Fruit fly (Drosophila melanogaster) whole organism, embryonic: ENCODE data around the gene Try29F.

Source experiments
- CG12104 ChIP-seq: fragments of 200-800 bp; sonication (Bioruptor generic); optimal IDR thresholded peaks from 3 replicates; lab custom pipeline; 2016; ENCODE audit warnings: missing biosample characterization, missing genetic modification characterization
- CG17912 ChIP-seq: fragments of 200-800 bp; sonication (Bioruptor generic); optimal IDR thresholded peaks from 2 replicates; lab custom pipeline; 2018; ENCODE audit warnings: missing biosample characterization, mild to moderate bottlenecking, missing genetic modification characterization
- CG9609 ChIP-seq: fragments of 200-800 bp; sonication (Bioruptor generic); optimal IDR thresholded peaks from 3 replicates; lab custom pipeline; 2016; ENCODE audit warnings: missing biosample characterization, missing genetic modification characterization
- D19B ChIP-seq: fragments of 200-800 bp; sonication (Bioruptor generic); optimal IDR thresholded peaks from 2 replicates; lab custom pipeline; 2017; ENCODE audit warnings: missing biosample characterization, mild to moderate bottlenecking, missing genetic modification characterization
- Drgx ChIP-seq: fragments of 200-800 bp; sonication (Bioruptor generic); IDR thresholded peaks from 2 replicates; pipeline ENCODE4 v1.3.6; 2022; ENCODE audit warnings: missing biosample characterization, missing genetic modification characterization
- H2.0 ChIP-seq: fragments of 200-800 bp; sonication (Bioruptor generic); IDR thresholded peaks from 2 replicates; pipeline ENCODE4 v1.3.6; 2022; ENCODE audit warnings: missing biosample characterization, missing genetic modification characterization
- HLHmδ ChIP-seq: fragments of 200-800 bp; sonication (Bioruptor generic); optimal IDR thresholded peaks from 2 replicates; lab custom pipeline; 2018; ENCODE audit warnings: missing biosample characterization, mild to moderate bottlenecking, missing genetic modification characterization, moderate library complexity
- Hr39 ChIP-seq: fragments of >200 bp; optimal IDR thresholded peaks from 2 replicates; lab custom pipeline; 2017
- ac ChIP-seq: fragments of 200-800 bp; sonication (Bioruptor generic); optimal IDR thresholded peaks from 3 replicates; lab custom pipeline; 2017; ENCODE audit warnings: missing biosample characterization, mild to moderate bottlenecking, missing genetic modification characterization
- fd3F ChIP-seq: fragments of 200-800 bp; sonication (Bioruptor generic); optimal IDR thresholded peaks from 2 replicates; lab custom pipeline; 2018; ENCODE audit warnings: missing biosample characterization, mild to moderate bottlenecking, missing genetic modification characterization, moderate library complexity
- sens ChIP-seq: fragments of 200-800 bp; sonication (Bioruptor generic); peaks from one replicate; lab custom pipeline; 2016; ENCODE audit warnings: missing biosample characterization, missing genetic modification characterization
- sim ChIP-seq: fragments of 200-800 bp; sonication (Bioruptor generic); IDR thresholded peaks from 2 replicates; pipeline ENCODE4 v1.3.6; 2022; ENCODE audit warnings: missing biosample characterization, missing genetic modification characterization
- ttk ChIP-seq: fragments of 200-800 bp; sonication (Bioruptor generic); IDR thresholded peaks from 2 replicates; pipeline ENCODE4 v2.1.2; 2022; ENCODE audit warnings: missing biosample characterization, missing genetic modification characterization
- wek ChIP-seq: fragments of 200-800 bp; sonication (Bioruptor generic); optimal IDR thresholded peaks from 3 replicates; lab custom pipeline; 2018; ENCODE audit warnings: missing biosample characterization, mild to moderate bottlenecking, missing genetic modification characterization, moderate library complexity

dm6 chr2L:8993650-8994441 is 4.5 kb upstream of the Try29F start, which contains the start of gene CG17906:
- TF ChIP-seq Hr39 (lab: Kevin White, UChicago) (no peak), ttk (GFP tag; lab: Robert Waterston, UW) (no peak), CG17912 (GFP tag; lab: Kevin White, UChicago) (no peak), fd3F (no peak), CG9609 (GFP tag; lab: Kevin White, UChicago) (no peak), ac (GFP tag; lab: Kevin White, UChicago) (no peak), H2.0 (no peak), CG12104 (GFP tag; lab: Kevin White, UChicago) (no peak), sim (GFP tag; lab: Robert Waterston, UW) (no peak), sens (GFP tag; lab: Kevin White, UChicago) (no peak), wek (GFP tag; lab: Kevin White, UChicago) (no peak), D19B (no peak), Drgx (GFP tag; lab: Robert Waterston, UW) (no peak), HLHmδ (GFP tag; lab: Kevin White, UChicago) (no peak)
